Worm (Caenorhabditis elegans): ENCODE results near the gene vha-7.
"Not testable (repeated sequence)": the region's sequence is repeated elsewhere in the genome, so short reads cannot be mapped to it uniquely, and the experiment has no call there.

Gene vha-7

ce11 chrIV:12677137-12677536 lies 36.9 kb downstream of the vha-7 start, which contains the start of gene T23B5.6:
Gene T23B5.6, minus strand, starts transcription at chrIV:12677237.
- TF ChIP-seq fkh-10 (GFP tag; optimal IDR thresholded peaks at IDR 0.05); lsy-12 (tag; optimal IDR thresholded peaks at IDR 0.05); nhr-67 (tag; optimal IDR thresholded peaks at IDR 0.05): not testable (repeated sequence)

DNA sequence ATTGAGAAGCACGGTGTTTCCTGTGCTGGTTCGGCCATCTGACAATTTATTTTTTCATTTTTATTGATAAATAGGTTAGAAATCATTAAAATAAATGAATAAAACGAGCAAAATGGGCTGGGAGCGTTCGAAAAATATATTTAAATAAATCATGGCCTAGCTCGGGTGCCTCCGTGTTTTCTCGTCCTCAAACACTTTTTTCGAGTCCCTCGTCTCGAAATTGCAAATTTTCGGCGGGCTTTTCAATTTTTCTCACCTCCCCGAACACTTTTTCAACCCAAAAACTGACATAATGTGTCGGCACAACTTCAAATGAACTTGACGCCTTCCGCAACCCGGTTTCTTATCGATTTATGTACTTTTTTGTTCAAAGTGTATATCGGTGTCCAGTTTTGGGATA lies 44.1 kb downstream of the vha-7 start, which contains the start of gene prmt-9:
prmt-9 (minus strand) TSS at position 38 of the 400 bp plus-strand sequence.
- TF ChIP-seq lin-39 (tag; optimal IDR thresholded peaks at IDR 0.05), result peak; percentile 36
- TF ChIP-seq aly-2 (tag; optimal IDR thresholded peaks at IDR 0.05), result no peak
- peak; percentile 36 for TF ChIP-seq nfya-1 (tag; optimal IDR thresholded peaks at IDR 0.05; ENCODE audit: insufficient read depth)
- TF ChIP-seq lin-15B (tag; optimal IDR thresholded peaks at IDR 0.05), result peak; percentile 54

- no peak for TF ChIP-seq hmg-11 (tag; optimal IDR thresholded peaks at IDR 0.05)
- TF ChIP-seq lin-39 (tag; optimal IDR thresholded peaks at IDR 0.05), result no peak
- no peak for TF ChIP-seq nhr-67 (tag; optimal IDR thresholded peaks at IDR 0.05)
These were observed 44.7 kb downstream of the vha-7 start for ce11 chrIV:12684826-12685594.

- TF ChIP-seq hmg-11 (tag; optimal IDR thresholded peaks at IDR 0.05), result no peak
These were observed 45.6 kb downstream of the vha-7 start for ce11 chrIV:12685827-12686226.

DNA sequence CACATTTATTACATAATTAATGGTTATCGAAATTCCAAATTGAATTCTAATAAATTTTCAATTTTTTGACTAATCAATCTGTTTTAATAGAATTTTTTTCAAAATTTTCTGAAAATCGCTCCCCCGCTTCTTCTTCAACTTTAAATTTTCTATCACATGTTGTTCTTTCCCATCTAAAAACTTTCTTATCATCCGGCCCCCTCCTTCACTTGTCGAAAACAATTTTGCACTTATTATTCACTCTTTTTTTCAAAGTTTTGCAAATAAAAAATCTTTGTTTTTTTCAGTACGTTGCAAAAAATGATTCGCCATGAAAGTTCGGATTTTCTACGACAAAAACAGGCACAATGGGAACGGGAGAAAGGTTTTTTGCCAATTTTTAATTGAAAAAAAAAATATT lies 48.1 kb downstream of the vha-7 start, which contains the start of gene T23B5.3:
T23B5.3 (plus strand) TSS at position 301 of the 400 bp plus-strand sequence.
- TF ChIP-seq elt-1 (tag; optimal IDR thresholded peaks at IDR 0.05) (no peak), snpc-4 (tag; optimal IDR thresholded peaks at IDR 0.05) (no peak), skn-1 (tag; optimal IDR thresholded peaks at IDR 0.05) (no peak), nhr-237 (tag; optimal IDR thresholded peaks at IDR 0.05) (no peak), ceh-9 (tag; optimal IDR thresholded peaks at IDR 0.05) (no peak), egl-27 (tag; optimal IDR thresholded peaks at IDR 0.05) (no peak), hmg-11 (tag; optimal IDR thresholded peaks at IDR 0.05) (no peak), ztf-11 (tag; optimal IDR thresholded peaks at IDR 0.05) (no peak), ceh-16 (tag; optimal IDR thresholded peaks at IDR 0.05) (no peak), sea-2 (GFP tag; optimal IDR thresholded peaks at IDR 0.05) (no peak), lsy-12 (tag; optimal IDR thresholded peaks at IDR 0.05) (no peak), pha-4 (tag; optimal IDR thresholded peaks at IDR 0.05) (no peak), eor-1 (tag; optimal IDR thresholded peaks at IDR 0.05) (no peak), nfya-1 (tag; optimal IDR thresholded peaks at IDR 0.05; ENCODE audit: insufficient read depth) (no peak), elt-3 (tag; optimal IDR thresholded peaks at IDR 0.05) (no peak), aly-2 (tag; optimal IDR thresholded peaks at IDR 0.05) (no peak), nhr-67 (tag; optimal IDR thresholded peaks at IDR 0.05) (no peak), lin-39 (tag; optimal IDR thresholded peaks at IDR 0.05) (no peak), mdl-1 (tag; optimal IDR thresholded peaks at IDR 0.05) (no peak)

DNA sequence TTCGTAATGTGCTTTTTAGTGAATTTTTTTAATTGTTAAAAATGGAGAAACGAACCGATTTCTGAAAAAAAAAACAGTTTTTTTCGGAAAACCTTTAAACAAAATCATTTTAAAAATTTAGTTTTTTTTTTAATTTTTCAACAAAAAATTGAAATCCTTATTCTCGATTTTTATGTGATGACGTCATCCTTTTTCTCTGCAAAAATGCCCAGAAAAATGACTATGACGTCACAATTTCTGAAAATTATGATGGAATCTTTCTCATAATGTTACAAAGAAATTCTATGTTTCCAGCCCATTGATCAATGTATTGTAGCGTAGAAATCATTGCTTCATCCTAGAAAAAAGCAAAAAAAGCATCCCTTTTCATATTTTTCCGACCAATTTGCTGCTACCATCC lies 49.0 kb downstream of the vha-7 start:
- TF ChIP-seq ceh-16 (tag; optimal IDR thresholded peaks at IDR 0.05) (no peak), nhr-77 (tag; optimal IDR thresholded peaks at IDR 0.05) (no peak), fos-1 (tag; optimal IDR thresholded peaks at IDR 0.05) (no peak), daf-12 (tag; optimal IDR thresholded peaks at IDR 0.05) (no peak), egl-5 (tag; optimal IDR thresholded peaks at IDR 0.05) (no peak), ztf-4 (tag; optimal IDR thresholded peaks at IDR 0.05) (no peak), nhr-43 (tag; optimal IDR thresholded peaks at IDR 0.05; ENCODE audit: poor library complexity, severe bottlenecking) (no peak), elt-2 (tag; optimal IDR thresholded peaks at IDR 0.05) (no peak), fkh-2 (tag; optimal IDR thresholded peaks at IDR 0.05) (no peak), nfya-1 (tag; optimal IDR thresholded peaks at IDR 0.05; ENCODE audit: insufficient read depth) (no peak), nhr-28 (tag; optimal IDR thresholded peaks at IDR 0.05) (no peak), lsy-12 (tag; optimal IDR thresholded peaks at IDR 0.05) (no peak), hmg-11 (tag; optimal IDR thresholded peaks at IDR 0.05) (no peak), elt-1 (tag; optimal IDR thresholded peaks at IDR 0.05) (no peak)
